Worm (Caenorhabditis elegans): ENCODE measurements around the gene ceh-58.

ceh-58 gene

ce11 chrII:10395303-10395757 lies 25.9 kb upstream of the ceh-58 start, which contains the start of gene T09F3.4 (continued):
- TF ChIP-seq ztf-3 (GFP tag; optimal IDR thresholded peaks at IDR 0.05) (no peak), F10E7.11 (tag; optimal IDR thresholded peaks at IDR 0.05) (no peak), lin-26 (GFP tag; IDR thresholded peaks at IDR 0.05) (peak; percentile 9; the same call in 1 of the 2 replicates), D2030.7 (GFP tag; IDR thresholded peaks at IDR 0.05) (peak; percentile 81), hmg-20 (GFP tag; IDR thresholded peaks at IDR 0.05) (no peak), snpc-1.3 (tag; optimal IDR thresholded peaks at IDR 0.05; ENCODE audit: insufficient read depth) (no peak), sea-2 (GFP tag; IDR thresholded peaks at IDR 0.05) (no peak), him-1 (tag; optimal IDR thresholded peaks at IDR 0.05) (no peak), Y53F4B.3 (GFP tag; IDR thresholded peaks at IDR 0.05) (no peak), lin-35 (GFP tag; optimal IDR thresholded peaks at IDR 0.05) (peak in 1 of 3 experiments; percentile 38), tlf-1 (GFP tag; optimal IDR thresholded peaks at IDR 0.05) (peak; percentile 56), atf-7 (tag; optimal IDR thresholded peaks at IDR 0.05) (no peak), F39B2.1 (GFP tag; IDR thresholded peaks at IDR 0.05) (no peak), F33H1.4 (GFP tag; IDR thresholded peaks at IDR 0.05) (peak; percentile 61), lir-1 (GFP tag; conservative IDR thresholded peaks at IDR 0.05) (peak; percentile 58; the same call in 1 of the 2 replicates), athp-1 (tag; optimal IDR thresholded peaks at IDR 0.05) (peak; percentile 61), ceh-91 (GFP tag; IDR thresholded peaks at IDR 0.05) (0 out of 2 replicates have a peak, but pooled peaks have one; percentile 19), lin-40 (tag; optimal IDR thresholded peaks at IDR 0.05) (no peak), mcd-1 (GFP tag; IDR thresholded peaks at IDR 0.05) (peak; percentile 44; the same call in 1 of the 2 replicates), zfh-2 (GFP tag; conservative IDR thresholded peaks at IDR 0.05) (no peak), F37B4.10 (GFP tag; IDR thresholded peaks at IDR 0.05) (no peak), gei-17 (GFP tag; optimal IDR thresholded peaks at IDR 0.05) (no peak), tbx-9 (tag; optimal IDR thresholded peaks at IDR 0.05; ENCODE audit: borderline replicate concordance) (no peak), mxl-1 (tag; optimal IDR thresholded peaks at IDR 0.05) (no peak), Y95B8A.8 (GFP tag; IDR thresholded peaks at IDR 0.05) (0 out of 2 replicates have a peak, but pooled peaks have one; percentile 18), ceh-27 (GFP tag; optimal IDR thresholded peaks at IDR 0.05) (peak; percentile 33), aptf-2 (GFP tag; conservative IDR thresholded peaks at IDR 0.05) (no peak), dox-1 (GFP tag; IDR thresholded peaks at IDR 0.05) (peak; percentile 23; the same call in 1 of the 2 replicates), madf-10 (tag; optimal IDR thresholded peaks at IDR 0.05) (peak; percentile 39), egl-44 (GFP tag; IDR thresholded peaks at IDR 0.05) (0 out of 2 replicates have a peak, but pooled peaks have one; percentile 8), snpc-3.4 (tag; optimal IDR thresholded peaks at IDR 0.05) (peak; percentile 65), chd-7 (tag; optimal IDR thresholded peaks at IDR 0.05) (no peak), ets-4 (GFP tag; optimal IDR thresholded peaks at IDR 0.05) (no peak), nhr-80 (tag; optimal IDR thresholded peaks at IDR 0.05) (no peak), K12H6.12 (tag; optimal IDR thresholded peaks at IDR 0.05) (no peak), tbp1 (GFP tag; optimal IDR thresholded peaks at IDR 0.05) (peak; percentile 40), fkh-3 (tag; optimal IDR thresholded peaks at IDR 0.05) (no peak), snpc-4 (GFP tag; optimal IDR thresholded peaks at IDR 0.05) (peak; percentile 33), snpc-4 (tag; optimal IDR thresholded peaks at IDR 0.05) (peak in 2 of 4 experiments; percentile 15 to 19), nhr-179 (tag; optimal IDR thresholded peaks at IDR 0.05) (no peak), xnd-1 (tag; optimal IDR thresholded peaks at IDR 0.05) (peak; percentile 43)

Data from whole organism, young adult.